Fruit fly (Drosophila melanogaster) whole organism, embryonic: ENCODE results near the gene par-6.

ENCODE experiments used
- ATbp ChIP-seq: fragments of 200-800 bp; sonication (Bioruptor generic); optimal IDR thresholded peaks from 2 replicates; lab custom pipeline; 2017; ENCODE audit warnings: missing biosample characterization, mild to moderate bottlenecking, missing genetic modification characterization, missing genetic modification reagents
- Asciz ChIP-seq: fragments of 200-800 bp; sonication (Bioruptor generic); optimal IDR thresholded peaks from 2 replicates; lab custom pipeline; 2017; ENCODE audit warnings: missing biosample characterization, mild to moderate bottlenecking, missing genetic modification characterization, missing genetic modification reagents
- Bdp1 ChIP-seq: fragments of 200-800 bp; sonication (Bioruptor generic); optimal IDR thresholded peaks from 3 replicates; lab custom pipeline; 2016; ENCODE audit warnings: missing biosample characterization, missing genetic modification characterization
- CG1024 ChIP-seq: fragments of 200-800 bp; sonication (Bioruptor generic); IDR thresholded peaks from 2 replicates; pipeline ENCODE4 v1.3.6; 2022; ENCODE audit warnings: missing biosample characterization, missing genetic modification characterization
- CG10267 ChIP-seq: fragments of 200-800 bp; sonication (Bioruptor generic); optimal IDR thresholded peaks from 2 replicates; lab custom pipeline; 2018; ENCODE audit warnings: missing biosample characterization, mild to moderate bottlenecking, missing genetic modification characterization, moderate library complexity
- CG10654 ChIP-seq: fragments of 200-800 bp; sonication (Bioruptor generic); optimal IDR thresholded peaks from 2 replicates; lab custom pipeline; 2016; ENCODE audit warnings: missing biosample characterization, missing genetic modification characterization
- CG11093 ChIP-seq: fragments of 200-800 bp; sonication (Bioruptor generic); IDR thresholded peaks from 3 replicates; pipeline ENCODE4 v1.3.6; 2022; ENCODE audit warnings: missing biosample characterization, missing genetic modification characterization
- CG12104 ChIP-seq: fragments of 200-800 bp; sonication (Bioruptor generic); optimal IDR thresholded peaks from 3 replicates; lab custom pipeline; 2016; ENCODE audit warnings: missing biosample characterization, missing genetic modification characterization
- CG17912 ChIP-seq: fragments of 200-800 bp; sonication (Bioruptor generic); optimal IDR thresholded peaks from 2 replicates; lab custom pipeline; 2018; ENCODE audit warnings: missing biosample characterization, mild to moderate bottlenecking, missing genetic modification characterization
- CG33557 ChIP-seq: fragments of 200-800 bp; sonication (Bioruptor generic); optimal IDR thresholded peaks from 2 replicates; lab custom pipeline; 2019; ENCODE audit warnings: missing biosample characterization, mild to moderate bottlenecking, missing genetic modification characterization, moderate library complexity
- CG3726 ChIP-seq: fragments of 200-800 bp; sonication (Bioruptor generic); IDR thresholded peaks from 3 replicates; pipeline ENCODE4, ENCODE4 v1.3.6; 2022; ENCODE audit warnings: missing biosample characterization, missing genetic modification characterization
- CG4820 ChIP-seq: fragments of 200-800 bp; sonication (Bioruptor generic); optimal IDR thresholded peaks from 3 replicates; lab custom pipeline; 2016; ENCODE audit warnings: missing biosample characterization, missing genetic modification characterization
- CG5180 ChIP-seq: fragments of 200-800 bp; sonication (Bioruptor generic); optimal IDR thresholded peaks from 3 replicates; lab custom pipeline; 2017; ENCODE audit warnings: missing biosample characterization, missing genetic modification characterization, mild to moderate bottlenecking, moderate library complexity, missing genetic modification reagents
- CG6254 ChIP-seq: fragments of 200-800 bp; sonication (Bioruptor generic); optimal IDR thresholded peaks from 3 replicates; lab custom pipeline; 2017; ENCODE audit warnings: mild to moderate bottlenecking, missing biosample characterization, missing genetic modification reagents, missing genetic modification characterization
- CG7357 ChIP-seq: fragments of 200-800 bp; sonication (Bioruptor generic); IDR thresholded peaks from 3 replicates; pipeline ENCODE4 v1.3.6; 2022; ENCODE audit warnings: missing biosample characterization, missing genetic modification characterization
- CG7556 ChIP-seq: fragments of 200-800 bp; sonication (Bioruptor generic); optimal IDR thresholded peaks from 2 replicates; lab custom pipeline; 2017; ENCODE audit warnings: missing biosample characterization, mild to moderate bottlenecking, missing genetic modification characterization
- CG8281 ChIP-seq: fragments of 200-800 bp; sonication (Bioruptor generic); optimal IDR thresholded peaks from 2 replicates; lab custom pipeline; 2018; ENCODE audit warnings: missing biosample characterization, mild to moderate bottlenecking, missing genetic modification characterization, moderate library complexity
- CG8388 ChIP-seq: fragments of 200-800 bp; sonication (Bioruptor generic); optimal IDR thresholded peaks from 2 replicates; lab custom pipeline; 2019; ENCODE audit warnings: missing biosample characterization, mild to moderate bottlenecking, missing genetic modification characterization, moderate library complexity
- CG9727 ChIP-seq: fragments of 200-800 bp; sonication (Bioruptor generic); optimal IDR thresholded peaks from 3 replicates; lab custom pipeline; 2017; ENCODE audit warnings: missing biosample characterization, mild to moderate bottlenecking, missing genetic modification characterization
- HLH54F ChIP-seq: fragments of 200-800 bp; sonication (Bioruptor generic); optimal IDR thresholded peaks from 3 replicates; lab custom pipeline; 2016; ENCODE audit warnings: missing biosample characterization, missing genetic modification characterization
- Hmr ChIP-seq: fragments of 200-800 bp; sonication (Bioruptor generic); optimal IDR thresholded peaks from 3 replicates; lab custom pipeline; 2017; ENCODE audit warnings: mild to moderate bottlenecking, missing biosample characterization, missing genetic modification reagents, missing genetic modification characterization
- Hr51 ChIP-seq, 2 experiments: fragments of 200-800 bp; sonication (Bioruptor generic); optimal IDR thresholded peaks; 2 replicates in 1 of 2; 3 replicates in 1 of 2; lab custom pipeline; 2016 to 2018; ENCODE audit warnings: missing biosample characterization in 2 of 2, missing genetic modification characterization in 2 of 2, mild to moderate bottlenecking in 1 of 2, moderate library complexity in 1 of 2
- Mes4 ChIP-seq: fragments of 200-800 bp; sonication (Bioruptor generic); optimal IDR thresholded peaks from 2 replicates; lab custom pipeline; 2016; ENCODE audit warnings: missing biosample characterization, missing genetic modification characterization
- Nf-YA ChIP-seq: fragments of 200-800 bp; sonication (Bioruptor generic); IDR thresholded peaks from 2 replicates; pipeline ENCODE4 v1.3.6; 2022; ENCODE audit warnings: missing biosample characterization, missing genetic modification characterization
- NfI ChIP-seq: fragments of 200-800 bp; sonication (Bioruptor generic); optimal IDR thresholded peaks from 3 replicates; lab custom pipeline; 2018; ENCODE audit warnings: missing biosample characterization, mild to moderate bottlenecking, missing genetic modification characterization, moderate library complexity
- Oli ChIP-seq: fragments of 200-800 bp; sonication (Bioruptor generic); optimal IDR thresholded peaks from 2 replicates; lab custom pipeline; 2018; ENCODE audit warnings: missing biosample characterization, mild to moderate bottlenecking, missing genetic modification characterization, moderate library complexity
- Vsx1 ChIP-seq: fragments of 200-800 bp; sonication (Bioruptor generic); optimal IDR thresholded peaks from 2 replicates; lab custom pipeline; 2017; ENCODE audit warnings: missing biosample characterization, mild to moderate bottlenecking, missing genetic modification characterization, missing genetic modification reagents
- YL-1 ChIP-seq: fragments of 200-800 bp; sonication (Bioruptor generic); optimal IDR thresholded peaks from 3 replicates; lab custom pipeline; 2017; ENCODE audit warnings: missing biosample characterization, mild to moderate bottlenecking, missing genetic modification characterization
- bbx ChIP-seq: fragments of 200-800 bp; sonication (Bioruptor generic); IDR thresholded peaks from 2 replicates; pipeline ENCODE4 v1.3.6; 2022; ENCODE audit warnings: missing biosample characterization, missing genetic modification characterization; ENCODE audit not compliant: partially characterized antibody
- bowl ChIP-seq: fragments of 200-800 bp; sonication (Bioruptor generic); IDR thresholded peaks from 2 replicates; pipeline ENCODE4 v1.3.6; 2022; ENCODE audit warnings: missing biosample characterization, missing genetic modification characterization
- br ChIP-seq: fragments of >200 bp; optimal IDR thresholded peaks from 2 replicates; lab custom pipeline; 2017
- btn ChIP-seq: fragments of 200-800 bp; sonication (Bioruptor generic); optimal IDR thresholded peaks from 2 replicates; lab custom pipeline; 2016; ENCODE audit warnings: missing biosample characterization, missing genetic modification characterization
- cato ChIP-seq: fragments of 200-800 bp; sonication (Bioruptor generic); optimal IDR thresholded peaks from 2 replicates; lab custom pipeline; 2016; ENCODE audit warnings: missing biosample characterization, missing genetic modification characterization, borderline replicate concordance
- chn ChIP-seq: fragments of 200-800 bp; sonication (Bioruptor generic); optimal IDR thresholded peaks from 2 replicates; lab custom pipeline; 2016; ENCODE audit warnings: missing biosample characterization, missing genetic modification characterization
- crp ChIP-seq, 2 experiments: fragments of 200-800 bp; sonication (Bioruptor generic); optimal IDR thresholded peaks; 2 replicates in 1 of 2; 3 replicates in 1 of 2; lab custom pipeline; 2017; ENCODE audit warnings: missing biosample characterization in 2 of 2, missing genetic modification characterization in 2 of 2, mild to moderate bottlenecking in 1 of 2, moderate library complexity in 1 of 2
- cwo ChIP-seq: fragments of 200-800 bp; sonication (Bioruptor generic); optimal IDR thresholded peaks from 3 replicates; lab custom pipeline; 2017; ENCODE audit warnings: missing biosample characterization, missing genetic modification characterization, mild to moderate bottlenecking, moderate library complexity, missing genetic modification reagents
- dmrt11E ChIP-seq: fragments of 200-800 bp; sonication (Bioruptor generic); optimal IDR thresholded peaks from 3 replicates; lab custom pipeline; 2018; ENCODE audit warnings: missing biosample characterization, mild to moderate bottlenecking, missing genetic modification characterization, moderate library complexity
- dmrt99B ChIP-seq: fragments of 200-800 bp; sonication (Bioruptor generic); optimal IDR thresholded peaks from 2 replicates; lab custom pipeline; 2018; ENCODE audit warnings: missing biosample characterization, mild to moderate bottlenecking, missing genetic modification characterization, moderate library complexity
- fu2 ChIP-seq: fragments of 200-800 bp; sonication (Bioruptor generic); optimal IDR thresholded peaks from 2 replicates; lab custom pipeline; 2016; ENCODE audit warnings: missing biosample characterization, missing genetic modification characterization
- jigr1 ChIP-seq: fragments of 200-800 bp; sonication (Bioruptor generic); IDR thresholded peaks from 3 replicates; pipeline ENCODE4 v1.3.6; 2022; ENCODE audit warnings: missing biosample characterization, missing genetic modification characterization
- prd ChIP-seq, 3 experiments: fragments of >200 bp in 2 of 3; fragments of 200-800 bp in 1 of 3; sonication (Bioruptor generic) in 1 of 3; optimal IDR thresholded peaks in 2 of 3; IDR thresholded peaks in 1 of 3; 2 replicates in 2 of 3; 3 replicates in 1 of 3; pipeline versions ENCODE4 v1.3.6 to Lab custom; 2017 to 2022; ENCODE audit warnings: missing biosample characterization in 1 of 3, missing genetic modification characterization in 1 of 3
- pum ChIP-seq: fragments of 200-800 bp; sonication (Bioruptor generic); optimal IDR thresholded peaks from 2 replicates; lab custom pipeline; 2016; ENCODE audit warnings: missing biosample characterization, missing genetic modification characterization
- row ChIP-seq: fragments of 200-800 bp; sonication (Bioruptor generic); IDR thresholded peaks from 3 replicates; pipeline ENCODE4 v1.3.6; 2022; ENCODE audit warnings: missing biosample characterization, missing genetic modification characterization
- so ChIP-seq: fragments of 200-800 bp; sonication (Bioruptor generic); IDR thresholded peaks from 3 replicates; pipeline ENCODE4 v1.3.6; 2022; ENCODE audit warnings: missing biosample characterization, missing genetic modification characterization
- sob ChIP-seq: fragments of 200-800 bp; sonication (Bioruptor generic); IDR thresholded peaks from 2 replicates; pipeline ENCODE4 v1.3.6; 2022; ENCODE audit warnings: missing biosample characterization, missing genetic modification characterization
- sr ChIP-seq: fragments of 200-800 bp; sonication (Bioruptor generic); IDR thresholded peaks from 3 replicates; pipeline ENCODE4 v1.3.6; 2022; ENCODE audit warnings: missing biosample characterization, missing genetic modification characterization
- stwl ChIP-seq: fragments of 200-800 bp; sonication (Bioruptor generic); optimal IDR thresholded peaks from 3 replicates; lab custom pipeline; 2018; ENCODE audit warnings: missing biosample characterization, mild to moderate bottlenecking, missing genetic modification characterization, moderate library complexity
- vnd ChIP-seq: fragments of 200-800 bp; sonication (Bioruptor generic); IDR thresholded peaks from 3 replicates; pipeline ENCODE4 v1.3.6; 2022; ENCODE audit warnings: missing biosample characterization, missing genetic modification characterization; ENCODE audit not compliant: partially characterized antibody
- yki ChIP-seq: fragments of >200 bp; optimal IDR thresholded peaks from 3 replicates; lab custom pipeline; 2018

par-6 gene

DNA sequence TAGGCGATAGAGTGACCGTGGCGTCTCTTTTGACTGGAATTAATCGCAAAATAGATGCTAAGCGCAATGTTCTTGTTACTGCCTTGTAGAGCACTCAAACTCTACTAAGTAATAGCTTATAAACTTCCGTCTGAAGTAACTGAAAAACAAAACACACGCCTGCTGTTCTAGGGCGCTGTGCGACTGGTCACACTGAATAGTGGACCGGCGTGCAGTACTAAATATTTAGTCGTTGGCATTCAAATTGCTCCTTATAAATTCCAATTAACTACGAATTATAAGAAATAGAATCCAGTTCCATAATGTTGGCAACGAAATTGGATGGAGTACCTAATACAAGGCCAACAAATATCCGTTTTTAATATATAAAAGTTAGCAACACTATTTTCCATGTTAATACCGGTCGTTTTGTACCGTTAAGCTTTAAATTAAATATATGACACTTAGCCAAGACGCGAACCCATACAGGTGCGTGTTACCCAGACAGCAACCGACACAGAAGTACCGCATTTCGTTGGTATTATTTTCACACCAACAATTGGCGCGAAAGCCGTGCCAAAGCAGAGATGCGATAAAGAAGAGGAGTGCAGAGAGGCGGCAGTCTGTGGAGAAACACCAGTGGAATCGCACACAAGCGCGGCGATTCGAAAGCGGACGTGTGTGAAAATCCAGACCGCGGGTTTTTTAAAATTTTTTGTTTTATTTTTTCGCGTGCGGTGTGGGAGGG lies 6.6 kb downstream of the par-6 start, which contains the start of the genes CG8173 and raskol (continued):
- TF ChIP-seq NfI (GFP tag; lab: Kevin White, UChicago) (peak; percentile 1), CG7357 (GFP tag; lab: Robert Waterston, UW) (no peak), YL-1 (no peak), CG1024 (no peak), so (GFP tag; lab: Robert Waterston, UW) (no peak), CG17912 (GFP tag; lab: Kevin White, UChicago) (no peak), Vsx1 (no peak), Oli (tag; lab: Kevin White, UChicago) (no peak), prd (optimal IDR thresholded peaks at IDR 0.05; lab: Kevin White, UChicago) (no peak), prd (GFP tag; IDR thresholded peaks at IDR 0.05; lab: Robert Waterston, UW) (no peak), Mes4 (GFP tag; lab: Kevin White, UChicago) (no peak), pum (GFP tag; lab: Kevin White, UChicago) (no peak), vnd (no peak), CG11093 (GFP tag; lab: Robert Waterston, UW) (no peak), fu2 (GFP tag; lab: Kevin White, UChicago) (no peak), cato (GFP tag; lab: Kevin White, UChicago) (no peak), Nf-YA (no peak), Hr51 (GFP tag; optimal IDR thresholded peaks at IDR 0.05; lab: Kevin White, UChicago) (no peak), ATbp (GFP tag; lab: Kevin White, UChicago) (no peak), yki (lab: Kevin White, UChicago) (no peak), br (lab: Kevin White, UChicago) (no peak), stwl (tag; lab: Kevin White, UChicago) (peak; percentile 19), row (peak; percentile 8; the same call in 1 of the 3 replicates), CG8388 (GFP tag; lab: Kevin White, UChicago) (no peak), crp (GFP tag; optimal IDR thresholded peaks at IDR 0.05; lab: Kevin White, UChicago) (no peak), CG10267 (tag; lab: Kevin White, UChicago) (peak; percentile 78), btn (no peak), sob (peak; percentile 20; the same call in 1 of the 2 replicates), bowl (no peak), Asciz (GFP tag; lab: Kevin White, UChicago) (no peak), HLH54F (GFP tag; lab: Kevin White, UChicago) (no peak), CG4820 (no peak), CG9727 (GFP tag; lab: Kevin White, UChicago) (no peak), CG3726 (no peak), CG12104 (no peak), CG33557 (GFP tag; lab: Kevin White, UChicago) (no peak), jigr1 (GFP tag; lab: Robert Waterston, UW) (no peak), dmrt99B (tag; lab: Kevin White, UChicago) (no peak), sr (GFP tag; lab: Robert Waterston, UW) (no peak), CG5180 (GFP tag; lab: Kevin White, UChicago) (no peak), CG7556 (no peak), CG8281 (tag; lab: Kevin White, UChicago) (no peak), cwo (GFP tag; lab: Kevin White, UChicago) (no peak), CG6254 (GFP tag; lab: Kevin White, UChicago) (no peak), dmrt11E (tag; lab: Kevin White, UChicago) (no peak), chn (no peak), CG10654 (GFP tag; lab: Kevin White, UChicago) (no peak), Bdp1 (GFP tag; lab: Kevin White, UChicago) (no peak), Hmr (peak; percentile 48), bbx (GFP tag; lab: Robert Waterston, UW) (peak; percentile 59; the same call in 1 of the 2 replicates)
